Worm (Caenorhabditis elegans) whole organism, mixed stage, embryonic: ENCODE data around the gene srh-147.

ENCODE experiments used
- M03D4.4 ChIP-seq: sonication (generic microtip); optimal IDR thresholded peaks from 2 replicates; lab custom pipeline; 2017; ENCODE audit warnings: mild to moderate bottlenecking, missing genetic modification characterization, missing compliant biosample characterization
- bed-3 ChIP-seq: fragments of 200-800 bp; sonication (Bioruptor generic); optimal IDR thresholded peaks from 3 replicates; lab custom pipeline; 2018; ENCODE audit warnings: mild to moderate bottlenecking, missing genetic modification characterization, moderate library complexity, missing compliant biosample characterization
- blmp-1 ChIP-seq: fragments of 150-350 bp; optimal IDR thresholded peaks from 2 replicates; lab custom pipeline; 2014; ENCODE audit warnings: missing biosample characterization, missing genetic modification characterization
- ceh-39 ChIP-seq: fragments of 150-350 bp; optimal IDR thresholded peaks from 2 replicates; lab custom pipeline; 2014; ENCODE audit warnings: missing biosample characterization, missing genetic modification characterization
- ceh-43 ChIP-seq: fragments of 200-800 bp; sonication (Bioruptor generic); optimal IDR thresholded peaks from 2 replicates; lab custom pipeline; 2018; ENCODE audit warnings: mild to moderate bottlenecking, missing genetic modification characterization, moderate library complexity, missing compliant biosample characterization
- ces-1 ChIP-seq: fragments of 150-350 bp; optimal IDR thresholded peaks from 2 replicates; lab custom pipeline; 2014; ENCODE audit warnings: missing biosample characterization, missing genetic modification reagents, missing genetic modification characterization
- cnd-1 ChIP-seq: fragments of 200-800 bp; sonication (Bioruptor generic); optimal IDR thresholded peaks from 2 replicates; lab custom pipeline; 2018; ENCODE audit warnings: mild to moderate bottlenecking, missing genetic modification characterization, missing compliant biosample characterization
- drap-1 ChIP-seq: fragments of 200-800 bp; sonication (Bioruptor generic); optimal IDR thresholded peaks from 3 replicates; lab custom pipeline; 2018; ENCODE audit warnings: mild to moderate bottlenecking, missing genetic modification characterization, missing compliant biosample characterization
- elt-1 ChIP-seq: sonication (generic microtip); optimal IDR thresholded peaks from 2 replicates; lab custom pipeline; 2017; ENCODE audit warnings: missing genetic modification characterization, mild to moderate bottlenecking, missing compliant biosample characterization, antibody characterized with exemption, moderate library complexity, borderline replicate concordance; ENCODE audit not compliant: insufficient read depth
- elt-3 ChIP-seq: fragments of 150-350 bp; optimal IDR thresholded peaks from 2 replicates; lab custom pipeline; 2014; ENCODE audit warnings: missing biosample characterization, missing genetic modification characterization
- flh-1 ChIP-seq: fragments of 200-800 bp; sonication (Bioruptor generic); optimal IDR thresholded peaks from 2 replicates; lab custom pipeline; 2018; ENCODE audit warnings: mild to moderate bottlenecking, missing genetic modification characterization, moderate library complexity, missing compliant biosample characterization
- ham-2 ChIP-seq: fragments of 200-800 bp; sonication (Bioruptor generic); optimal IDR thresholded peaks from 2 replicates; lab custom pipeline; 2018; ENCODE audit warnings: mild to moderate bottlenecking, missing genetic modification characterization, missing compliant biosample characterization
- hlh-1 ChIP-seq: fragments of 150-350 bp; optimal IDR thresholded peaks from 2 replicates; lab custom pipeline; 2014; ENCODE audit warnings: missing biosample characterization, missing genetic modification reagents, missing genetic modification characterization
- lin-32 ChIP-seq: fragments of 200-800 bp; sonication (Bioruptor generic); optimal IDR thresholded peaks from 2 replicates; lab custom pipeline; 2018; ENCODE audit warnings: mild to moderate bottlenecking, missing genetic modification characterization, missing compliant biosample characterization
- lsy-2 ChIP-seq: fragments of 150-350 bp; optimal IDR thresholded peaks from 2 replicates; lab custom pipeline; 2014; ENCODE audit warnings: missing biosample characterization, missing genetic modification characterization
- mab-5 ChIP-seq: fragments of 150-350 bp; optimal IDR thresholded peaks from 2 replicates; lab custom pipeline; 2014; ENCODE audit warnings: missing biosample characterization, missing genetic modification characterization
- mls-2 ChIP-seq: sonication (generic microtip); optimal IDR thresholded peaks from 2 replicates; lab custom pipeline; 2016; ENCODE audit warnings: mild to moderate bottlenecking, missing genetic modification characterization, moderate library complexity, missing compliant biosample characterization
- nhr-12 ChIP-seq: fragments of 150-350 bp; optimal IDR thresholded peaks from 2 replicates; lab custom pipeline; 2014; ENCODE audit warnings: missing biosample characterization, missing genetic modification characterization
- nhr-2 ChIP-seq: fragments of 150-350 bp; optimal IDR thresholded peaks from 2 replicates; lab custom pipeline; 2014; ENCODE audit warnings: missing biosample characterization, missing genetic modification characterization
- nhr-237 ChIP-seq: fragments of 150-350 bp; optimal IDR thresholded peaks from 2 replicates; lab custom pipeline; 2014; ENCODE audit warnings: missing biosample characterization, missing genetic modification characterization
- nhr-28 ChIP-seq: fragments of 150-350 bp; optimal IDR thresholded peaks from 2 replicates; lab custom pipeline; 2014; ENCODE audit warnings: missing biosample characterization, missing genetic modification characterization
- nhr-76 ChIP-seq: sonication (generic microtip); optimal IDR thresholded peaks from 2 replicates; lab custom pipeline; 2017; ENCODE audit warnings: missing biosample characterization, missing genetic modification characterization
- pha-4 ChIP-seq: fragments of 150-350 bp; optimal IDR thresholded peaks from 2 replicates; lab custom pipeline; 2018; ENCODE audit warnings: missing biosample characterization, missing genetic modification reagents, missing genetic modification characterization
- sem-2 ChIP-seq: fragments of 200-800 bp; sonication (Bioruptor generic); optimal IDR thresholded peaks from 2 replicates; lab custom pipeline; 2018; ENCODE audit warnings: mild to moderate bottlenecking, missing genetic modification characterization, missing compliant biosample characterization
- snpc-4 ChIP-seq: fragments of 150-350 bp; optimal IDR thresholded peaks from 2 replicates; lab custom pipeline; 2014; ENCODE audit warnings: missing biosample characterization, missing genetic modification characterization
- sptf-1 ChIP-seq: sonication (generic microtip); optimal IDR thresholded peaks from 2 replicates; lab custom pipeline; 2017; ENCODE audit warnings: mild to moderate bottlenecking, missing genetic modification characterization, moderate library complexity, missing compliant biosample characterization
- unc-120 ChIP-seq: sonication (generic microtip); optimal IDR thresholded peaks from 2 replicates; lab custom pipeline; 2017; ENCODE audit warnings: missing genetic modification characterization, missing compliant biosample characterization; ENCODE audit not compliant: poor library complexity, severe bottlenecking
- unc-39 ChIP-seq: fragments of 150-350 bp; optimal IDR thresholded peaks from 2 replicates; lab custom pipeline; 2014; ENCODE audit warnings: missing biosample characterization, missing genetic modification characterization
- unc-62 ChIP-seq: fragments of 150-350 bp; optimal IDR thresholded peaks from 2 replicates; lab custom pipeline; 2014; ENCODE audit warnings: missing biosample characterization, missing genetic modification reagents, missing genetic modification characterization
- ztf-11 ChIP-seq: fragments of 150-350 bp; optimal IDR thresholded peaks from 2 replicates; lab custom pipeline; 2014; ENCODE audit warnings: missing biosample characterization, missing genetic modification characterization

The srh-147 gene

DNA sequence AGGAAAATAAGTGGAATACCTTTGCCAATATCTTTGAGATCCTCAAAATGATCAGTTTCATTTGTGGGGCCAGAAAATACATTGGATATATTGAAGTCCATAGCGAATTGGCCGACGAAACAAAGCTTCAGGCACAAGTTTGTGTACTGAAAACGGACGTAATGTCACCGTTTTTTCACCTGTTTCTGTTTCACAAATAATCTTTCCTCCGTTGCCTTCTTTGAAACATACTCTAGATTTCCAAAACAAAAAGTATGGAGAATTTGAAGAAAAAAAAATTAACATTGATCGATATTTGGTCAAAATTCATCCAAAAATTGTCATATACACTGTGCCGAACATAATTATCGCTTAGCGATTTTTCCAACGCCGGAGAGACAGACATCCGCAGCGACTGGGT lies 12.5 kb upstream of the srh-147 start, which contains the start of gene srz-12:
srz-12 (minus strand) TSS at position 101 of the 400 bp plus-strand sequence.
- TF ChIP-seq mab-5 (no peak), lin-32 (GFP tag; lab: Kevin White, UChicago) (no peak), elt-3 (tag; lab: Kevin White, UChicago) (no peak), nhr-76 (tag; lab: Kevin White, UChicago) (no peak), mls-2 (tag; lab: Kevin White, UChicago) (no peak), unc-62 (GFP tag; lab: Kevin White, UChicago) (no peak), nhr-28 (no peak), nhr-12 (tag; lab: Kevin White, UChicago) (no peak), ham-2 (no peak), ceh-43 (GFP tag; lab: Kevin White, UChicago) (no peak), bed-3 (GFP tag; lab: Kevin White, UChicago) (no peak), ztf-11 (tag; lab: Kevin White, UChicago) (no peak), flh-1 (GFP tag; lab: Kevin White, UChicago) (no peak), nhr-2 (tag; lab: Kevin White, UChicago) (no peak), unc-39 (tag; lab: Kevin White, UChicago) (no peak), pha-4 (tag; lab: Kevin White, UChicago) (no peak), nhr-237 (tag; lab: Kevin White, UChicago) (no peak)
- TF ChIP-seq, all 35 proteins: peak for 0

DNA sequence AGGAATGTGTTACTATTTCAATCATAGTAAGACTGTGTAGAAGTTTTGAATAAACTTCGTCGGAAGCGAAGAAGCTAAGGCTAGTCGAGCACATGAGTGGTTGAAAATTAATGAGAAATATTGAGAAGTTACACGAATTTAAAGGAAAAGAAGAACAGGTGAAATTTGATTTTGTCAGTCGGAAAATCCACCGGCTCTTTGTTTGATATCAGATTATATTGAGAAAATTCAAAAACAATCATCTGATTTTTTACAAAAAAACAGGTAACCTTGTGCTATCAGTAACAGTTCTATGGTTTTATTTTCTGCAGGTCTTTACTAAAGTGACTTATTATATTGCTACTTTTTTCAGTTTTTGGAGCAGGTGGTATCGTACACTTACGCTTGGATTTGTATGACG lies 8.2 kb upstream of the srh-147 start, which contains the start of gene srh-148:
srh-148 (minus strand) TSS at position 101 of the 400 bp plus-strand sequence.
- TF ChIP-seq ceh-39 (tag; lab: Kevin White, UChicago) = no peak
- TF ChIP-seq M03D4.4 = no peak
- no peak for TF ChIP-seq nhr-76 (tag; lab: Kevin White, UChicago)
- TF ChIP-seq unc-62 (GFP tag; lab: Kevin White, UChicago) = no peak
- no peak for TF ChIP-seq lsy-2 (tag; lab: Kevin White, UChicago)
- no peak for TF ChIP-seq nhr-237 (tag; lab: Kevin White, UChicago)
- no peak for TF ChIP-seq ceh-43 (GFP tag; lab: Kevin White, UChicago)
- TF ChIP-seq bed-3 (GFP tag; lab: Kevin White, UChicago) = no peak
- TF ChIP-seq sem-2 (GFP tag; lab: Kevin White, UChicago) = no peak
- no peak for TF ChIP-seq ham-2
- no peak for TF ChIP-seq cnd-1 (tag; lab: Kevin White, UChicago)

DNA sequence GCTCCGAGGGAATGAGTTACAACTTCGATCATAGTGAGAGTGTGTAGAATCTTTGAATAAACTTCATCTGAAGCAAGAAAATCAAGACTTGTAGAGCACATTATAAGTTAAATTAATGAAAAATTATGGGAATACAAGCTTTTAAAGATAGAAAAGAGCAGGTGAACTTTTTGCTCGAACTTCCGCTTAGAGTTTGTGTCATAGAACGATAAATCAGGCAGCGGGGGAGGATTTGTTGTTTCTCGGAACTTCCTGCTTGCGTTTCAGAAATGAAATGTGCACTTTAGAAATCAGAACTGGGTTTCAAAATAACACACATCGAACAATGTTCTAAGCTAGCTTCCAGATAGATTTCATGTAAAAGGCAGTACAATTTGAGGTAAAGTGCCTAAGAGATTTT lies 9.0 kb downstream of the srh-147 start, which contains the start of gene srh-149:
srh-149 (minus strand) TSS at position 101 of the 400 bp plus-strand sequence.
- TF ChIP-seq elt-1 (tag; lab: Kevin White, UChicago) (no peak), M03D4.4 (no peak)

DNA sequence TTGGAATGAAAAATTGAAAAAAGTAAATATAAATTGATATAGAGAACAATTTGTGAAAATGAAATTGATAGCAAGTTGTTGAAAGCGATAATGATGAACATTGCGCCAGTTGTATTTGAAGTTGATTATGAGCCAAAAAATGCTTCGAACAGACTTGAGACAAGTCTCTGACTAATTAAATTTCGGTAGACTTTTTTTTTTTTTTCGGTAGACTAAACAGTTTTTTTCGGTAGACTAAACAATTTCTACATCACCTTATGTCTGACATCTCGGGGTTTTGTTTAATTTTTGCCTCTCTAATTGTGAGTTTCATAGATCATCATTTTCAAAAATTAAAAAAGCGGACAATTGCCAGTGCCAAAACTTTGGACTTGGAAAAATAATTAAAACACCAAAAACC lies 16.5 kb downstream of the srh-147 start, which contains the start of gene srbc-54:
srbc-54 (minus strand) TSS at position 101 of the 400 bp plus-strand sequence.
- TF ChIP-seq nhr-237 (tag; lab: Kevin White, UChicago) = no peak
- TF ChIP-seq ceh-43 (GFP tag; lab: Kevin White, UChicago) = no peak
- TF ChIP-seq sem-2 (GFP tag; lab: Kevin White, UChicago) = no peak
- TF ChIP-seq ceh-39 (tag; lab: Kevin White, UChicago) = no peak
- TF ChIP-seq mls-2 (tag; lab: Kevin White, UChicago) = no peak
- no peak for TF ChIP-seq M03D4.4
- TF ChIP-seq ces-1 (GFP tag; lab: Kevin White, UChicago) = no peak
- no peak for TF ChIP-seq mab-5
- TF ChIP-seq cnd-1 (tag; lab: Kevin White, UChicago) = no peak
- TF ChIP-seq lin-32 (GFP tag; lab: Kevin White, UChicago) = no peak
- no peak for TF ChIP-seq drap-1 (GFP tag; lab: Kevin White, UChicago)
- no peak for TF ChIP-seq elt-3 (tag; lab: Kevin White, UChicago)

DNA sequence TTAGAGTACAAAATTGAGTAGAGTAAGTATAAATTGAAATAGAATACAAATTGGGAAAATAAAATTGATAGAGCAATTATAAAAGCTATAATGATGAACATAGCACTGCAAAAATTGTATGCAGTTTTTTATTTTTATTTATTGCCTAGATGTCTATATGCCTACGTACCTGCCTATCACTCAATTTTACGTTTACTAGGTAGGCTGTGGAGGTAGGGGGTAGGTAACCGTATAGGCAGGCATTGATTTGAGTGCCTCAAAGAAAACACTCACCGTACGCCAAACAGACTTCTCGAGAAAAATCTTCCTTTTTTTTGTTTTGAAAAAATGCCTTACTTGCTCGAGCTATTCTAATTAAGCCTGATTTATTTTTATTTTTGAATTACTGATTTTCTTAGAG lies 18.5 kb downstream of the srh-147 start, which contains the start of gene srbc-56:
srbc-56 (minus strand) TSS at position 101 of the 400 bp plus-strand sequence.
- TF ChIP-seq snpc-4 (no peak), unc-120 (no peak), sem-2 (GFP tag; lab: Kevin White, UChicago) (no peak), sptf-1 (no peak), hlh-1 (tag; lab: Kevin White, UChicago) (no peak), flh-1 (GFP tag; lab: Kevin White, UChicago) (no peak), ham-2 (no peak), blmp-1 (tag; lab: Kevin White, UChicago) (no peak), ceh-39 (tag; lab: Kevin White, UChicago) (no peak), lsy-2 (tag; lab: Kevin White, UChicago) (no peak)
